Fruit fly (Drosophila melanogaster) whole organism, pupa: ENCODE data around the gene CG32856.

Experiments used
- CG10348 ChIP-seq: fragments of 200-800 bp; sonication (Bioruptor generic); IDR thresholded peaks from 2 replicates; pipeline ENCODE4 v1.3.6; 2022; ENCODE audit warnings: missing biosample characterization, missing genetic modification characterization
- CG12605 ChIP-seq: fragments of 200-800 bp; sonication (Bioruptor generic); IDR thresholded peaks from 2 replicates; pipeline ENCODE4 v1.3.6; 2022; ENCODE audit warnings: missing biosample characterization, missing genetic modification characterization
- CG15710 ChIP-seq: fragments of 200-800 bp; sonication (Bioruptor generic); optimal IDR thresholded peaks from 2 replicates; lab custom pipeline; 2018; ENCODE audit warnings: missing biosample characterization, mild to moderate bottlenecking, missing genetic modification characterization, moderate library complexity
- CG34367 ChIP-seq: fragments of 200-800 bp; sonication (Bioruptor generic); optimal IDR thresholded peaks from 2 replicates; lab custom pipeline; 2018; ENCODE audit warnings: missing biosample characterization, mild to moderate bottlenecking, missing genetic modification characterization
- CG4496 ChIP-seq: fragments of 200-800 bp; sonication (Bioruptor generic); IDR thresholded peaks from 3 replicates; pipeline ENCODE4 v1.3.6; 2022; ENCODE audit warnings: missing biosample characterization, missing genetic modification characterization
- CG9948 ChIP-seq: fragments of 200-800 bp; sonication (Bioruptor generic); optimal IDR thresholded peaks from 2 replicates; lab custom pipeline; 2018; ENCODE audit warnings: missing biosample characterization, mild to moderate bottlenecking, missing genetic modification characterization, moderate library complexity
- D1 ChIP-seq: fragments of 200-800 bp; sonication (Bioruptor generic); optimal IDR thresholded peaks from 2 replicates; lab custom pipeline; 2018; ENCODE audit warnings: missing biosample characterization, mild to moderate bottlenecking, missing genetic modification characterization, moderate library complexity
- EcR ChIP-seq: fragments of 200-800 bp; sonication (Bioruptor generic); optimal IDR thresholded peaks from 3 replicates; lab custom pipeline; 2019; ENCODE audit warnings: missing biosample characterization, missing genetic modification characterization, mild to moderate bottlenecking, moderate library complexity, missing genetic modification reagents
- Ets98B ChIP-seq: fragments of 200-800 bp; sonication (Bioruptor generic); IDR thresholded peaks from 2 replicates; pipeline ENCODE4 v1.3.6; 2022; ENCODE audit warnings: missing biosample characterization, missing genetic modification characterization
- Pif1B ChIP-seq: fragments of 200-800 bp; sonication (Bioruptor generic); optimal IDR thresholded peaks from 3 replicates; lab custom pipeline; 2016; ENCODE audit warnings: missing biosample characterization, missing genetic modification characterization
- Snoo ChIP-seq: fragments of 200-800 bp; sonication (Bioruptor generic); optimal IDR thresholded peaks from 3 replicates; lab custom pipeline; 2017; ENCODE audit warnings: missing biosample characterization, mild to moderate bottlenecking, missing genetic modification characterization, inconsistent platforms
- fd96Ca ChIP-seq: fragments of 200-800 bp; sonication (Bioruptor generic); IDR thresholded peaks from 3 replicates; pipeline ENCODE4 v1.3.6; 2022; ENCODE audit warnings: missing biosample characterization, missing genetic modification characterization
- rn ChIP-seq: fragments of 200-800 bp; sonication (Bioruptor generic); IDR thresholded peaks from 2 replicates; pipeline ENCODE4 v1.3.6; 2022; ENCODE audit warnings: missing biosample characterization, missing genetic modification characterization

DNA sequence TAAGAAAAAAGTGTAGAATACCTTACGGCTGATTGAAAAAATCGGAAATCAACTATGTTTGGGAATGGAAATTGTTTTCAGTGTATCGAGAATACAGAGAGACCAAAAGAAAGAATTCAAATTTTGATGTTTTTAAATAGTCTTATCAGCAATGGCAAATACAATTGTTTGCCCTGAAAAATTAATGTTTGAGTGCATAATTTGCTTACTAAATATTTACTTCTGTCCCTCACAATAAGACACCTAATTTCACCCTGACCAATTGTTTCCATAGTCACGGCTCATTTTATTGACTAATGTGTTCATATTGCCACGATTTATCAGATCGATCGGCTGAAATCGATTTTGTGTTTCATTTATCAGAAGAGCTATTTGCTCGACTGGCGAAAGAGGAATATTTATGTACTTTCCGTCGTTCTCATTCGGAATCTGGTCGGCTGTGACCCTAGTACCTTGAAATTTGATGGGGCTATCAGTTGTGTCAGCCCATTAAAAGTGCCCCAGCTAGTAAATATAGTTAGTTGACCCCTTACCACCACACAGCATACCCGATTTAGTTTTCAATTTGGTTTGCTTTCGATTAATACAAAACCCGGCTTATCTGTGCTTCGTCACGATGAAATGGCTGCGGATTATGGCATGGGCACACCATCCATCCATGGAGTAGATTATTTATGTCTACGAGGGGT, 18.5 kb upstream of the CG32856 start:
- TF ChIP-seq CG15710 (tag; lab: Kevin White, UChicago): no peak
- TF ChIP-seq CG9948 (tag; lab: Kevin White, UChicago): no peak
- no peak for TF ChIP-seq Ets98B
- no peak for TF ChIP-seq fd96Ca (GFP tag; lab: Robert Waterston, UW)
- TF ChIP-seq rn (GFP tag; lab: Robert Waterston, UW): no peak
- TF ChIP-seq CG10348 (GFP tag; lab: Robert Waterston, UW): no peak
- TF ChIP-seq CG4496: no peak
- TF ChIP-seq EcR: no peak
- TF ChIP-seq CG34367 (tag; lab: Kevin White, UChicago): no peak
- no peak for TF ChIP-seq Snoo (tag; lab: Kevin White, UChicago)
- no peak for TF ChIP-seq Pif1B (GFP tag; lab: Kevin White, UChicago)
- no peak for TF ChIP-seq D1 (tag; lab: Kevin White, UChicago)
- no peak for TF ChIP-seq CG12605 (GFP tag; lab: Robert Waterston, UW)
